Fruit fly (Drosophila melanogaster): ENCODE results near the gene Pli.

The Pli gene

dm6 chr3R:23872606-23873192, 17.2 kb downstream of the Pli start (continued):
- no peak for TF ChIP-seq CG2875 (GFP tag; optimal IDR thresholded peaks at IDR 0.05)
- peak; percentile 32 for TF ChIP-seq ewg (GFP tag; optimal IDR thresholded peaks at IDR 0.05)
- TF ChIP-seq onecut (GFP tag; IDR thresholded peaks at IDR 0.05): no peak
- peak; percentile 14 for TF ChIP-seq gsb-n (tag; optimal IDR thresholded peaks at IDR 0.05)
- TF ChIP-seq CG10979 (tag; optimal IDR thresholded peaks at IDR 0.05): peak; percentile 68
- TF ChIP-seq dpn (GFP tag; optimal IDR thresholded peaks at IDR 0.05): peak in 1 of 2 experiments; percentile 18
- TF ChIP-seq CG17912 (GFP tag; optimal IDR thresholded peaks at IDR 0.05): no peak
- TF ChIP-seq Xrp1 (GFP tag; IDR thresholded peaks at IDR 0.05): peak; percentile 65
- TF ChIP-seq CG15479 (GFP tag; optimal IDR thresholded peaks at IDR 0.05): no peak
- no peak for TF ChIP-seq CG16779 (GFP tag; IDR thresholded peaks at IDR 0.05)
- TF ChIP-seq tup (GFP tag; optimal IDR thresholded peaks at IDR 0.05): no peak
- TF ChIP-seq ro (GFP tag; IDR thresholded peaks at IDR 0.05): no peak
- no peak for TF ChIP-seq usp (GFP tag; optimal IDR thresholded peaks at IDR 0.05)
- no peak for TF ChIP-seq CG15011 (GFP tag; optimal IDR thresholded peaks at IDR 0.05)
- no peak for TF ChIP-seq Ada2b (GFP tag; IDR thresholded peaks at IDR 0.05)
- TF ChIP-seq Gsc (GFP tag; IDR thresholded peaks at IDR 0.05): no peak
- TF ChIP-seq CG10209 (GFP tag; optimal IDR thresholded peaks at IDR 0.05): peak; percentile 43
- TF ChIP-seq cas (GFP tag; IDR thresholded peaks at IDR 0.05): no peak
- TF ChIP-seq CG13894 (tag; optimal IDR thresholded peaks at IDR 0.05): no peak
- TF ChIP-seq CG12769 (tag; optimal IDR thresholded peaks at IDR 0.05): peak; percentile 22
- TF ChIP-seq fd64A (GFP tag; optimal IDR thresholded peaks at IDR 0.05): no peak
- no peak for TF ChIP-seq CG7963 (GFP tag; IDR thresholded peaks at IDR 0.05; ENCODE audit: partially characterized antibody)
- no peak for TF ChIP-seq Nf-YB (GFP tag; optimal IDR thresholded peaks at IDR 0.05)
- no peak for TF ChIP-seq CG3838 (GFP tag; optimal IDR thresholded peaks at IDR 0.05)
- TF ChIP-seq CG11085 (GFP tag; IDR thresholded peaks at IDR 0.05): no peak
- TF ChIP-seq CG8388 (GFP tag; optimal IDR thresholded peaks at IDR 0.05): peak; percentile 52
- no peak; the same call in 2 of the 3 replicates for TF ChIP-seq CG7357 (GFP tag; IDR thresholded peaks at IDR 0.05)
- TF ChIP-seq Ptx1 (GFP tag; IDR thresholded peaks at IDR 0.05): peak; percentile 28; the same call in 1 of the 2 replicates
- TF ChIP-seq Nf-YC (tag; optimal IDR thresholded peaks at IDR 0.05): no peak
- TF ChIP-seq slp2 (GFP tag; optimal IDR thresholded peaks at IDR 0.05): no peak
- no peak for TF ChIP-seq Sry-δ (GFP tag; optimal IDR thresholded peaks at IDR 0.05)
- no peak for TF ChIP-seq ftz-f1 (GFP tag; optimal IDR thresholded peaks at IDR 0.05)
- TF ChIP-seq CG3065 (GFP tag; optimal IDR thresholded peaks at IDR 0.05): no peak
- no peak for TF ChIP-seq Vsx1 (GFP tag; optimal IDR thresholded peaks at IDR 0.05)
- TF ChIP-seq Stat92E (GFP tag; optimal IDR thresholded peaks at IDR 0.05): peak in 1 of 3 experiments; percentile 11
- TF ChIP-seq CG9727 (GFP tag; optimal IDR thresholded peaks at IDR 0.05): peak; percentile 33
- TF ChIP-seq NC2β (GFP tag; optimal IDR thresholded peaks at IDR 0.05): peak; percentile 27
- no peak for TF ChIP-seq pho (GFP tag; optimal IDR thresholded peaks at IDR 0.05)
- no peak for TF ChIP-seq CG34376 (GFP tag; optimal IDR thresholded peaks at IDR 0.05)
- no peak for TF ChIP-seq kah (GFP tag; optimal IDR thresholded peaks at IDR 0.05)
- TF ChIP-seq tll (GFP tag; optimal IDR thresholded peaks at IDR 0.05): no peak
- TF ChIP-seq da (GFP tag; optimal IDR thresholded peaks at IDR 0.05): no peak
- no peak for TF ChIP-seq Usf (GFP tag; optimal IDR thresholded peaks at IDR 0.05)
- no peak for TF ChIP-seq Camta (GFP tag; optimal IDR thresholded peaks at IDR 0.05)
- no peak for TF ChIP-seq CG18764 (GFP tag; optimal IDR thresholded peaks at IDR 0.05)
- no peak for TF ChIP-seq CG32532 (GFP tag; IDR thresholded peaks at IDR 0.05)
- TF ChIP-seq CG6175 (GFP tag; IDR thresholded peaks at IDR 0.05): no peak
- TF ChIP-seq Lhr (GFP tag; optimal IDR thresholded peaks at IDR 0.05): no peak
- TF ChIP-seq salm (tag; optimal IDR thresholded peaks at IDR 0.05): no peak
- peak in 1 of 2 experiments; percentile 50 for TF ChIP-seq chif (GFP tag; optimal IDR thresholded peaks at IDR 0.05)

Data from whole organism, embryonic.